Worm (Caenorhabditis elegans) whole organism, L3 larva: ENCODE data around the gene C39E9.7.

Experiments used
- ZK546.5 ChIP-seq: sonication (generic microtip); optimal IDR thresholded peaks from 2 replicates; lab custom pipeline; 2017; ENCODE audit warnings: missing biosample characterization, missing genetic modification characterization
- aly-2 ChIP-seq: fragments of 150-350 bp; optimal IDR thresholded peaks from 2 replicates; lab custom pipeline; 2014; ENCODE audit warnings: missing biosample characterization, missing genetic modification characterization
- ceh-82 ChIP-seq: fragments of 150-350 bp; optimal IDR thresholded peaks from 2 replicates; lab custom pipeline; 2014; ENCODE audit warnings: missing biosample characterization, missing genetic modification characterization
- elt-1 ChIP-seq: fragments of 150-350 bp; optimal IDR thresholded peaks from 2 replicates; lab custom pipeline; 2014; ENCODE audit warnings: missing biosample characterization, missing genetic modification characterization
- nhr-25 ChIP-seq: sonication (generic microtip); optimal IDR thresholded peaks from 2 replicates; lab custom pipeline; 2017; ENCODE audit warnings: missing biosample characterization, missing genetic modification characterization
- snpc-4 ChIP-seq: fragments of 150-350 bp; optimal IDR thresholded peaks from 2 replicates; lab custom pipeline; 2014; ENCODE audit warnings: missing biosample characterization, missing genetic modification characterization
- unc-39 ChIP-seq: sonication (generic microtip); optimal IDR thresholded peaks from 4 replicates; lab custom pipeline; 2017; ENCODE audit warnings: missing biosample characterization, missing genetic modification characterization
- ztf-4 ChIP-seq: fragments of 150-350 bp; optimal IDR thresholded peaks from 2 replicates; lab custom pipeline; 2014; ENCODE audit warnings: missing biosample characterization, missing genetic modification characterization

- TF ChIP-seq ceh-82 (tag; lab: Kevin White, UChicago) (no peak), aly-2 (tag; lab: Kevin White, UChicago) (no peak), unc-39 (tag; lab: Kevin White, UChicago) (no peak), ZK546.5 (no peak), snpc-4 (tag; lab: Kevin White, UChicago) (no peak), nhr-25 (tag; lab: Kevin White, UChicago) (no peak), elt-1 (tag; lab: Kevin White, UChicago) (no peak), ztf-4 (no peak)
Measured at ce11 chrIV:13044980-13045379, 31.5 kb downstream of the C39E9.7 start.
